Fruit fly (Drosophila melanogaster) whole organism, adult: ENCODE results near the gene MAPk-Ak2.

Source experiments
- CG11617 ChIP-seq: fragments of 200-800 bp; sonication (Bioruptor generic); optimal IDR thresholded peaks from 2 replicates; lab custom pipeline; 2017; ENCODE audit warnings: mild to moderate bottlenecking, missing biosample characterization, missing genetic modification reagents, missing genetic modification characterization
- CG12768 ChIP-seq: fragments of 200-800 bp; sonication (Bioruptor generic); optimal IDR thresholded peaks from 2 replicates; lab custom pipeline; 2017; ENCODE audit warnings: missing biosample characterization, missing genetic modification characterization, mild to moderate bottlenecking, moderate library complexity, missing genetic modification reagents
- CG14711 ChIP-seq: fragments of 200-800 bp; sonication (Bioruptor generic); optimal IDR thresholded peaks from 2 replicates; lab custom pipeline; 2018; ENCODE audit warnings: missing biosample characterization, mild to moderate bottlenecking, missing genetic modification characterization, moderate library complexity
- CG1620 ChIP-seq: fragments of 200-800 bp; sonication (Bioruptor generic); optimal IDR thresholded peaks from 2 replicates; lab custom pipeline; 2016; ENCODE audit warnings: missing biosample characterization, missing genetic modification characterization
- CG33017 ChIP-seq: fragments of 200-800 bp; sonication (Bioruptor generic); optimal IDR thresholded peaks from 2 replicates; lab custom pipeline; 2018; ENCODE audit warnings: missing biosample characterization, mild to moderate bottlenecking, missing genetic modification characterization, moderate library complexity
- CG5204 ChIP-seq: fragments of 200-800 bp; sonication (Bioruptor generic); optimal IDR thresholded peaks from 2 replicates; lab custom pipeline; 2016; ENCODE audit warnings: missing biosample characterization, missing genetic modification characterization
- CG7045 ChIP-seq: fragments of 200-800 bp; sonication (Bioruptor generic); optimal IDR thresholded peaks from 2 replicates; lab custom pipeline; 2017; ENCODE audit warnings: missing biosample characterization, mild to moderate bottlenecking, missing genetic modification characterization
- CG7101 ChIP-seq: fragments of 200-800 bp; sonication (Bioruptor generic); optimal IDR thresholded peaks from 2 replicates; lab custom pipeline; 2018; ENCODE audit warnings: missing biosample characterization, mild to moderate bottlenecking, missing genetic modification characterization, moderate library complexity
- Clk ChIP-seq: fragments of 200-800 bp; sonication (Bioruptor generic); optimal IDR thresholded peaks from 2 replicates; lab custom pipeline; 2017; ENCODE audit warnings: missing biosample characterization, missing genetic modification characterization
- Crg-1 ChIP-seq: fragments of 200-800 bp; sonication (Bioruptor generic); optimal IDR thresholded peaks from 2 replicates; lab custom pipeline; 2016; ENCODE audit warnings: missing biosample characterization, missing genetic modification characterization
- Hr96 ChIP-seq: fragments of 200-800 bp; sonication (Bioruptor generic); optimal IDR thresholded peaks from 2 replicates; lab custom pipeline; 2016; ENCODE audit warnings: missing biosample characterization, missing genetic modification characterization
- Mnt ChIP-seq: fragments of 200-800 bp; sonication (Bioruptor generic); optimal IDR thresholded peaks from 2 replicates; lab custom pipeline; 2016; ENCODE audit warnings: missing biosample characterization, mild to moderate bottlenecking, missing genetic modification characterization
- bab1 ChIP-seq: fragments of 200-800 bp; sonication (Bioruptor generic); optimal IDR thresholded peaks from 3 replicates; lab custom pipeline; 2019; ENCODE audit warnings: missing biosample characterization, mild to moderate bottlenecking, missing genetic modification characterization, moderate library complexity
- cic ChIP-seq: fragments of 200-800 bp; sonication (Bioruptor generic); optimal IDR thresholded peaks from 2 replicates; lab custom pipeline; 2017; ENCODE audit warnings: missing biosample characterization, mild to moderate bottlenecking, missing genetic modification characterization, moderate library complexity
- cnc ChIP-seq, 2 experiments: fragments of >200 bp; optimal IDR thresholded peaks; 2 replicates each; lab custom pipeline; 2017
- kay ChIP-seq: fragments of 200-800 bp; sonication (Bioruptor generic); peaks from one replicate; lab custom pipeline; 2016; ENCODE audit warnings: missing biosample characterization, missing genetic modification characterization, borderline replicate concordance
- ovo ChIP-seq: fragments of 200-800 bp; sonication (Bioruptor generic); optimal IDR thresholded peaks from 2 replicates; lab custom pipeline; 2016; ENCODE audit warnings: missing biosample characterization, missing genetic modification characterization
- pad ChIP-seq: fragments of 200-800 bp; sonication (Bioruptor generic); optimal IDR thresholded peaks from 3 replicates; lab custom pipeline; 2017; ENCODE audit warnings: missing biosample characterization, missing genetic modification characterization, mild to moderate bottlenecking, moderate library complexity, missing genetic modification reagents
- tj ChIP-seq: fragments of 200-800 bp; sonication (Bioruptor generic); optimal IDR thresholded peaks from 3 replicates; lab custom pipeline; 2017; ENCODE audit warnings: missing biosample characterization, mild to moderate bottlenecking, missing genetic modification characterization, moderate library complexity
- toe ChIP-seq: fragments of 200-800 bp; sonication (Bioruptor generic); optimal IDR thresholded peaks from 2 replicates; lab custom pipeline; 2016; ENCODE audit warnings: missing biosample characterization, missing genetic modification characterization

MAPk-Ak2 gene

dm6 chrX:5745840-5746815, 17.9 kb downstream of the MAPk-Ak2 start:
- TF ChIP-seq Crg-1 (peak; percentile 64), cnc (optimal IDR thresholded peaks at IDR 0.05; lab: Kevin White, UChicago) (no peak), CG14711 (tag; lab: Kevin White, UChicago) (peak; percentile 94), cic (peak; percentile 31), CG7045 (peak; percentile 27), CG11617 (GFP tag; lab: Kevin White, UChicago) (peak; percentile 82), Clk (GFP tag; lab: Kevin White, UChicago) (peak; percentile 42), CG1620 (GFP tag; lab: Kevin White, UChicago) (peak; percentile 75), toe (peak; percentile 47), CG33017 (tag; lab: Kevin White, UChicago) (peak; percentile 73), kay (GFP tag; lab: Kevin White, UChicago) (no peak), CG5204 (GFP tag; lab: Kevin White, UChicago) (peak; percentile 67), CG7101 (tag; lab: Kevin White, UChicago) (peak; percentile 88), Hr96 (GFP tag; lab: Kevin White, UChicago) (peak; percentile 83), ovo (GFP tag; lab: Kevin White, UChicago) (peak; percentile 49), CG12768 (peak; percentile 25), Mnt (GFP tag; lab: Kevin White, UChicago) (peak; percentile 93), pad (GFP tag; lab: Kevin White, UChicago) (no peak), tj (GFP tag; lab: Kevin White, UChicago) (peak; percentile 69), bab1 (GFP tag; lab: Kevin White, UChicago) (peak; percentile 86)

dm6 chrX:5744992-5745732, 18.8 kb downstream of the MAPk-Ak2 start:
- TF ChIP-seq CG11617 (GFP tag; lab: Kevin White, UChicago) (no peak), pad (GFP tag; lab: Kevin White, UChicago) (peak; percentile 99), toe (peak; percentile 39), tj (GFP tag; lab: Kevin White, UChicago) (no peak), Mnt (GFP tag; lab: Kevin White, UChicago) (no peak), cic (no peak), CG14711 (tag; lab: Kevin White, UChicago) (no peak), CG1620 (GFP tag; lab: Kevin White, UChicago) (no peak), Hr96 (GFP tag; lab: Kevin White, UChicago) (no peak), CG12768 (peak; percentile 2), CG7101 (tag; lab: Kevin White, UChicago) (peak; percentile 31), Crg-1 (no peak), cnc (optimal IDR thresholded peaks at IDR 0.05; lab: Kevin White, UChicago) (no peak)

dm6 chrX:5744277-5744846, 19.6 kb downstream of the MAPk-Ak2 start:
- TF ChIP-seq CG33017 (tag; lab: Kevin White, UChicago) (no peak), Crg-1 (no peak), pad (GFP tag; lab: Kevin White, UChicago) (peak; percentile 68), Mnt (GFP tag; lab: Kevin White, UChicago) (no peak), kay (GFP tag; lab: Kevin White, UChicago) (no peak), cnc (optimal IDR thresholded peaks at IDR 0.05; lab: Kevin White, UChicago) (no peak), CG11617 (GFP tag; lab: Kevin White, UChicago) (no peak), CG7045 (no peak)

- TF ChIP-seq Hr96 (GFP tag; lab: Kevin White, UChicago) (no peak), CG7101 (tag; lab: Kevin White, UChicago) (no peak), Clk (GFP tag; lab: Kevin White, UChicago) (no peak), ovo (GFP tag; lab: Kevin White, UChicago) (no peak), Crg-1 (no peak), tj (GFP tag; lab: Kevin White, UChicago) (no peak), bab1 (GFP tag; lab: Kevin White, UChicago) (no peak), cnc (optimal IDR thresholded peaks at IDR 0.05; lab: Kevin White, UChicago) (no peak), CG5204 (GFP tag; lab: Kevin White, UChicago) (no peak)
Observed at dm6 chrX:5741625-5742024, 22.4 kb downstream of the MAPk-Ak2 start.

- TF ChIP-seq CG11617 (GFP tag; lab: Kevin White, UChicago) (peak; percentile 35), toe (no peak), tj (GFP tag; lab: Kevin White, UChicago) (no peak), CG12768 (peak; percentile 19), Hr96 (GFP tag; lab: Kevin White, UChicago) (no peak), bab1 (GFP tag; lab: Kevin White, UChicago) (peak; percentile 84), pad (GFP tag; lab: Kevin White, UChicago) (peak; percentile 34), Crg-1 (peak; percentile 72), CG33017 (tag; lab: Kevin White, UChicago) (no peak), kay (GFP tag; lab: Kevin White, UChicago) (no peak), CG14711 (tag; lab: Kevin White, UChicago) (peak; percentile 41), Mnt (GFP tag; lab: Kevin White, UChicago) (peak; percentile 69), ovo (GFP tag; lab: Kevin White, UChicago) (peak; percentile 81), CG1620 (GFP tag; lab: Kevin White, UChicago) (peak; percentile 76), cic (peak; percentile 33), CG7101 (tag; lab: Kevin White, UChicago) (peak; percentile 70)
Observed at dm6 chrX:5737676-5738220, 26.3 kb downstream of the MAPk-Ak2 start, which contains the start of gene Snx27. TSS of gene Snx27 (minus strand) at chrX:5738031.
